Worm (Caenorhabditis elegans) whole organism, L2 larva: ENCODE measurements around the gene H01M10.1.

Experiments
- C34F6.9 ChIP-seq: fragments of 150-350 bp; optimal IDR thresholded peaks from 2 replicates; lab custom pipeline; 2014; ENCODE audit warnings: missing biosample characterization, missing genetic modification characterization
- F13H6.1 ChIP-seq: sonication (generic microtip); optimal IDR thresholded peaks from 2 replicates; lab custom pipeline; 2016; ENCODE audit warnings: missing genetic modification characterization, missing compliant biosample characterization
- R02D3.7 ChIP-seq: fragments of 150-350 bp; optimal IDR thresholded peaks from 2 replicates; lab custom pipeline; 2014; ENCODE audit warnings: missing biosample characterization, missing genetic modification characterization
- Y55F3AM.14 ChIP-seq: fragments of 200-800 bp; sonication (Bioruptor generic); optimal IDR thresholded peaks from 2 replicates; lab custom pipeline; 2018; ENCODE audit warnings: mild to moderate bottlenecking, missing genetic modification characterization, missing compliant biosample characterization
- ZK546.5 ChIP-seq: sonication (generic microtip); optimal IDR thresholded peaks from 2 replicates; lab custom pipeline; 2017; ENCODE audit warnings: missing biosample characterization, missing genetic modification characterization
- alr-1 ChIP-seq: fragments of 150-350 bp; optimal IDR thresholded peaks from 2 replicates; lab custom pipeline; 2014; ENCODE audit warnings: missing biosample characterization, missing genetic modification characterization
- aly-2 ChIP-seq: fragments of 150-350 bp; optimal IDR thresholded peaks from 2 replicates; lab custom pipeline; 2014; ENCODE audit warnings: missing biosample characterization, missing genetic modification characterization
- ama-1 ChIP-seq: fragments of 150-350 bp; optimal IDR thresholded peaks from 2 replicates; lab custom pipeline; 2018; ENCODE audit warnings: inconsistent platforms
- blmp-1 ChIP-seq: sonication (generic microtip); optimal IDR thresholded peaks from 2 replicates; lab custom pipeline; 2017; ENCODE audit warnings: missing genetic modification characterization, mild to moderate bottlenecking, missing compliant biosample characterization, antibody characterized with exemption, moderate library complexity; ENCODE audit not compliant: insufficient read depth
- ceh-16 ChIP-seq: fragments of 150-350 bp; optimal IDR thresholded peaks from 2 replicates; lab custom pipeline; 2014; ENCODE audit warnings: missing biosample characterization, missing genetic modification characterization
- ceh-82 ChIP-seq: fragments of 150-350 bp; optimal IDR thresholded peaks from 2 replicates; lab custom pipeline; 2014; ENCODE audit warnings: missing biosample characterization, missing genetic modification characterization
- crh-2 ChIP-seq: sonication (generic microtip); optimal IDR thresholded peaks from 2 replicates; lab custom pipeline; 2017; ENCODE audit warnings: missing biosample characterization, missing genetic modification characterization
- dmd-4 ChIP-seq: sonication (generic microtip); optimal IDR thresholded peaks from 2 replicates; lab custom pipeline; 2017; ENCODE audit warnings: missing biosample characterization, missing genetic modification characterization
- egl-27 ChIP-seq: sonication (generic microtip); optimal IDR thresholded peaks from 3 replicates; lab custom pipeline; 2017; ENCODE audit warnings: missing biosample characterization, missing genetic modification reagents, missing genetic modification characterization
- elt-1 ChIP-seq: fragments of 150-350 bp; optimal IDR thresholded peaks from 2 replicates; lab custom pipeline; 2014; ENCODE audit warnings: missing biosample characterization, missing genetic modification characterization
- elt-3 ChIP-seq: sonication (generic microtip); optimal IDR thresholded peaks from 2 replicates; lab custom pipeline; 2017; ENCODE audit warnings: missing biosample characterization, missing genetic modification characterization
- fos-1 ChIP-seq: fragments of 150-350 bp; optimal IDR thresholded peaks from 2 replicates; lab custom pipeline; 2014; ENCODE audit warnings: missing biosample characterization, missing genetic modification characterization
- gmeb-1 ChIP-seq: fragments of 150-350 bp; optimal IDR thresholded peaks from 2 replicates; lab custom pipeline; 2014; ENCODE audit warnings: missing biosample characterization, missing genetic modification characterization
- lin-11 ChIP-seq: fragments of 150-350 bp; sonication (generic microtip); optimal IDR thresholded peaks from 2 replicates; lab custom pipeline; 2014; ENCODE audit warnings: missing biosample characterization, missing genetic modification characterization, inconsistent platforms, mixed read lengths
- lin-13 ChIP-seq: fragments of 150-350 bp; optimal IDR thresholded peaks from 2 replicates; lab custom pipeline; 2014; ENCODE audit warnings: missing biosample characterization, missing genetic modification reagents, missing genetic modification characterization
- lin-39 ChIP-seq: fragments of 150-350 bp; optimal IDR thresholded peaks from 2 replicates; lab custom pipeline; 2014; ENCODE audit warnings: missing biosample characterization, missing genetic modification reagents, missing genetic modification characterization
- lsy-2 ChIP-seq, 2 experiments: fragments of 150-350 bp in 1 of 2; sonication (generic microtip) in 1 of 2; optimal IDR thresholded peaks; 2 replicates each; lab custom pipeline; 2014 to 2017; ENCODE audit warnings: missing biosample characterization in 2 of 2, missing genetic modification characterization in 2 of 2
- mab-5 ChIP-seq: fragments of 150-350 bp; optimal IDR thresholded peaks from 2 replicates; lab custom pipeline; 2014; ENCODE audit warnings: missing biosample characterization, missing genetic modification characterization
- mbf-1 ChIP-seq: sonication (generic microtip); optimal IDR thresholded peaks from 2 replicates; lab custom pipeline; 2017; ENCODE audit warnings: missing biosample characterization, missing genetic modification characterization
- mdl-1 ChIP-seq, 2 experiments: fragments of 150-350 bp in 1 of 2; sonication (generic microtip) in 1 of 2; optimal IDR thresholded peaks; 2 replicates each; lab custom pipeline; 2017; ENCODE audit warnings: missing biosample characterization in 2 of 2, missing genetic modification characterization in 2 of 2
- nhr-10 ChIP-seq: sonication (generic microtip); optimal IDR thresholded peaks from 2 replicates; lab custom pipeline; 2017; ENCODE audit warnings: missing biosample characterization, missing genetic modification characterization
- nhr-11 ChIP-seq: fragments of 150-350 bp; optimal IDR thresholded peaks from 2 replicates; lab custom pipeline; 2014; ENCODE audit warnings: missing biosample characterization, missing genetic modification characterization
- nhr-12 ChIP-seq: fragments of 150-350 bp; optimal IDR thresholded peaks from 2 replicates; lab custom pipeline; 2014; ENCODE audit warnings: missing biosample characterization, missing genetic modification characterization
- nhr-129 ChIP-seq: fragments of 150-350 bp; optimal IDR thresholded peaks from 2 replicates; lab custom pipeline; 2014; ENCODE audit warnings: missing biosample characterization, missing genetic modification characterization
- nhr-21 ChIP-seq: fragments of 150-350 bp; optimal IDR thresholded peaks from 2 replicates; lab custom pipeline; 2014; ENCODE audit warnings: missing biosample characterization, missing genetic modification characterization
- nhr-23 ChIP-seq: fragments of 150-350 bp; optimal IDR thresholded peaks from 2 replicates; lab custom pipeline; 2014; ENCODE audit warnings: missing biosample characterization, missing genetic modification reagents, missing genetic modification characterization
- nhr-237 ChIP-seq: fragments of 150-350 bp; optimal IDR thresholded peaks from 2 replicates; lab custom pipeline; 2014; ENCODE audit warnings: missing biosample characterization, missing genetic modification characterization
- nhr-25 ChIP-seq: fragments of 150-350 bp; sonication (generic microtip); optimal IDR thresholded peaks from 3 replicates; lab custom pipeline; 2014; ENCODE audit warnings: missing biosample characterization, missing genetic modification characterization
- nhr-6 ChIP-seq: fragments of 150-350 bp; optimal IDR thresholded peaks from 2 replicates; lab custom pipeline; 2014; ENCODE audit warnings: missing biosample characterization, missing genetic modification characterization
- nhr-77 ChIP-seq: fragments of 150-350 bp; optimal IDR thresholded peaks from 2 replicates; lab custom pipeline; 2014; ENCODE audit warnings: missing biosample characterization, missing genetic modification characterization
- peb-1 ChIP-seq: fragments of 150-350 bp; optimal IDR thresholded peaks from 2 replicates; lab custom pipeline; 2014; ENCODE audit warnings: missing biosample characterization, missing genetic modification characterization
- sem-4 ChIP-seq: fragments of 150-350 bp; optimal IDR thresholded peaks from 2 replicates; lab custom pipeline; 2014; ENCODE audit warnings: missing biosample characterization, missing genetic modification reagents, missing genetic modification characterization
- skn-1 ChIP-seq: sonication (generic microtip); optimal IDR thresholded peaks from 2 replicates; lab custom pipeline; 2017; ENCODE audit warnings: missing biosample characterization, missing genetic modification characterization
- sma-3 ChIP-seq: sonication (generic microtip); optimal IDR thresholded peaks from 2 replicates; lab custom pipeline; 2016; ENCODE audit warnings: missing genetic modification reagents, missing genetic modification characterization, missing compliant biosample characterization
- sma-9 ChIP-seq, 2 experiments: fragments of 150-350 bp in 1 of 2; sonication (generic microtip) in 1 of 2; optimal IDR thresholded peaks; 2 replicates each; lab custom pipeline; 2014 to 2016; ENCODE audit warnings: missing genetic modification characterization in 2 of 2, mild to moderate bottlenecking in 1 of 2, missing biosample characterization in 1 of 2, missing compliant biosample characterization in 1 of 2, missing genetic modification reagents in 1 of 2, moderate library complexity in 1 of 2
- snpc-4 ChIP-seq: fragments of 150-350 bp; optimal IDR thresholded peaks from 2 replicates; lab custom pipeline; 2014; ENCODE audit warnings: missing biosample characterization, missing genetic modification characterization
- unc-39 ChIP-seq: fragments of 150-350 bp; optimal IDR thresholded peaks from 2 replicates; lab custom pipeline; 2014; ENCODE audit warnings: missing biosample characterization, missing genetic modification characterization
- unc-55 ChIP-seq: fragments of 150-350 bp; sonication (generic microtip); optimal IDR thresholded peaks from 3 replicates; lab custom pipeline; 2014; ENCODE audit warnings: missing biosample characterization, missing genetic modification reagents, missing genetic modification characterization
- unc-62 ChIP-seq: fragments of 150-350 bp; optimal IDR thresholded peaks from 2 replicates; lab custom pipeline; 2014; ENCODE audit warnings: missing biosample characterization, missing genetic modification reagents, missing genetic modification characterization
- zag-1 ChIP-seq: fragments of 150-350 bp; optimal IDR thresholded peaks from 2 replicates; lab custom pipeline; 2014; ENCODE audit warnings: missing biosample characterization, missing genetic modification characterization
- ztf-1 ChIP-seq: fragments of 200-800 bp; sonication (Bioruptor generic); conservative IDR thresholded peaks from 2 replicates; pipeline ENCODE4 v1.3.6; 2022; ENCODE audit warnings: missing genetic modification characterization, missing compliant biosample characterization
- ztf-11 ChIP-seq: sonication (generic microtip); optimal IDR thresholded peaks from 2 replicates; lab custom pipeline; 2017; ENCODE audit warnings: missing biosample characterization, missing genetic modification characterization
- ztf-4 ChIP-seq: fragments of 150-350 bp; optimal IDR thresholded peaks from 2 replicates; lab custom pipeline; 2014; ENCODE audit warnings: missing biosample characterization, missing genetic modification characterization

The H01M10.1 gene

ce11 chrX:2549322-2549721 lies 31.1 kb downstream of the H01M10.1 start:
- peak; percentile 64 for TF ChIP-seq fos-1 (tag; lab: Kevin White, UChicago)
- TF ChIP-seq alr-1 (tag; lab: Kevin White, UChicago) = no peak
- TF ChIP-seq dmd-4 (tag; lab: Kevin White, UChicago) = no peak
- peak; percentile 74 for TF ChIP-seq F13H6.1 (tag; lab: Kevin White, UChicago)
- peak; percentile 3 for TF ChIP-seq snpc-4 (tag; lab: Kevin White, UChicago)
- no peak for TF ChIP-seq peb-1 (tag; lab: Kevin White, UChicago)
- TF ChIP-seq unc-39 (tag; lab: Kevin White, UChicago) = no peak
- peak; percentile 70 for TF ChIP-seq nhr-129 (tag; lab: Kevin White, UChicago)
- TF ChIP-seq skn-1 (tag; lab: Kevin White, UChicago) = no peak
- TF ChIP-seq lin-11 (tag; lab: Kevin White, UChicago) = peak; percentile 30
- TF ChIP-seq ztf-11 (tag; lab: Kevin White, UChicago) = no peak
- TF ChIP-seq C34F6.9 = peak; percentile 53
- peak; percentile 4 for TF ChIP-seq nhr-25 (tag; lab: Kevin White, UChicago)
- TF ChIP-seq unc-62 (GFP tag; lab: Kevin White, UChicago) = no peak
- no peak for TF ChIP-seq ztf-4 (tag; lab: Kevin White, UChicago)
- peak; percentile 58 for TF ChIP-seq crh-2 (tag; lab: Kevin White, UChicago)
- TF ChIP-seq blmp-1 = no peak
- TF ChIP-seq lin-13 = peak; percentile 61
- no peak for TF ChIP-seq nhr-237 (tag; lab: Kevin White, UChicago)
- TF ChIP-seq mab-5 (tag; lab: Kevin White, UChicago) = no peak
- no peak for TF ChIP-seq elt-3 (tag; lab: Kevin White, UChicago)
- no peak for TF ChIP-seq lin-39
- no peak for TF ChIP-seq ceh-82 (tag; lab: Kevin White, UChicago)
- TF ChIP-seq nhr-6 = no peak
- no peak for TF ChIP-seq egl-27 (tag; lab: Kevin White, UChicago)
- peak; percentile 35 to 67 for TF ChIP-seq lsy-2 (tag; optimal IDR thresholded peaks at IDR 0.05; lab: Kevin White, UChicago)
- TF ChIP-seq elt-1 = no peak
- TF ChIP-seq ztf-1 (GFP tag; lab: Robert Waterston, UW) = no peak
- peak; percentile 49 for TF ChIP-seq gmeb-1
- TF ChIP-seq nhr-10 (tag; lab: Kevin White, UChicago) = no peak
- peak; percentile 37 for TF ChIP-seq sma-3 (GFP tag; lab: Kevin White, UChicago)
- no peak for TF ChIP-seq nhr-77 (tag; lab: Kevin White, UChicago)
- no peak for TF ChIP-seq R02D3.7 (tag; lab: Kevin White, UChicago)
- no peak for TF ChIP-seq nhr-12 (tag; lab: Kevin White, UChicago)
- TF ChIP-seq ceh-16 (tag; lab: Kevin White, UChicago) = no peak
- TF ChIP-seq ZK546.5 (tag; lab: Kevin White, UChicago) = no peak
- peak; percentile 66 for TF ChIP-seq nhr-21
- peak in 1 of 2 experiments; percentile 54 for TF ChIP-seq mdl-1 (tag; optimal IDR thresholded peaks at IDR 0.05; lab: Kevin White, UChicago)
- TF ChIP-seq Y55F3AM.14 (GFP tag; lab: Kevin White, UChicago) = no peak
- peak; percentile 66 for TF ChIP-seq sma-9 (GFP tag; optimal IDR thresholded peaks at IDR 0.05; lab: Kevin White, UChicago)
- no peak for TF ChIP-seq sma-9 (tag; optimal IDR thresholded peaks at IDR 0.05; lab: Kevin White, UChicago)
- peak; percentile 55 for TF ChIP-seq unc-55 (GFP tag; lab: Kevin White, UChicago)
- TF ChIP-seq sem-4 (tag; lab: Kevin White, UChicago) = peak; percentile 13
- TF ChIP-seq mbf-1 (tag; lab: Kevin White, UChicago) = no peak
- peak; percentile 18 for TF ChIP-seq zag-1 (tag; lab: Kevin White, UChicago)
- TF ChIP-seq ama-1 = no peak
- no peak for TF ChIP-seq aly-2 (tag; lab: Kevin White, UChicago)
- no peak for TF ChIP-seq nhr-11 (tag; lab: Kevin White, UChicago)
- TF ChIP-seq nhr-23 = no peak
